Worm (Caenorhabditis elegans) whole organism, young adult: Measurements from ENCODE around the gene C48B4.9.

Experiments
- B0035.1 ChIP-seq: sonication (generic microtip); optimal IDR thresholded peaks from 2 replicates; lab custom pipeline; 2016; ENCODE audit warnings: missing genetic modification characterization, mild to moderate bottlenecking, missing compliant biosample characterization, missing genotype, missing genetic modification reagents
- C06A6.2 ChIP-seq: fragments of 200-800 bp; sonication (Bioruptor generic); conservative IDR thresholded peaks from 2 replicates; pipeline ENCODE4 v1.3.6; 2022; ENCODE audit warnings: missing genetic modification characterization, missing compliant biosample characterization
- C17E4.6 ChIP-seq: fragments of 200-800 bp; sonication (Bioruptor generic); IDR thresholded peaks from 2 replicates; pipeline ENCODE4 v1.3.6; 2022; ENCODE audit warnings: missing genetic modification reagents, missing genetic modification characterization, missing compliant biosample characterization
- F10E7.11 ChIP-seq: sonication (generic microtip); optimal IDR thresholded peaks from 2 replicates; lab custom pipeline; 2017; ENCODE audit warnings: mild to moderate bottlenecking, missing genetic modification characterization, moderate library complexity, missing compliant biosample characterization
- F22D6.2 ChIP-seq: sonication (generic microtip); optimal IDR thresholded peaks from 2 replicates; lab custom pipeline; 2016; ENCODE audit warnings: mild to moderate bottlenecking, missing genetic modification characterization, missing compliant biosample characterization
- F23B12.7 ChIP-seq: sonication (generic microtip); optimal IDR thresholded peaks from 2 replicates; lab custom pipeline; 2017; ENCODE audit warnings: missing genetic modification characterization, mild to moderate bottlenecking, missing compliant biosample characterization, antibody characterized with exemption, moderate library complexity; ENCODE audit not compliant: insufficient read depth
- K11D2.4 ChIP-seq: fragments of 200-800 bp; sonication (Bioruptor generic); IDR thresholded peaks from 2 replicates; pipeline ENCODE4 v1.3.6; 2022; ENCODE audit warnings: missing genetic modification reagents, missing genetic modification characterization, missing compliant biosample characterization
- Y53G8AR.9 ChIP-seq: fragments of 200-800 bp; sonication (Bioruptor generic); conservative IDR thresholded peaks from 2 replicates; pipeline ENCODE4 v1.3.6; 2022; ENCODE audit warnings: missing genetic modification reagents, missing genetic modification characterization, missing compliant biosample characterization
- ama-1 ChIP-seq, 3 experiments: fragments of 150-350 bp in 1 of 3; sonication (generic microtip) in 2 of 3; optimal IDR thresholded peaks; 2 replicates each; lab custom pipeline; 2014 to 2018; ENCODE audit warnings: missing biosample characterization in 2 of 3, missing genetic modification characterization in 2 of 3, missing genetic modification reagents in 2 of 3
- aptf-2 ChIP-seq: fragments of 200-800 bp; sonication (Bioruptor generic); conservative IDR thresholded peaks from 2 replicates; pipeline ENCODE4 v1.3.6; 2022; ENCODE audit warnings: missing genetic modification reagents, missing genetic modification characterization, missing compliant biosample characterization
- atf-7 ChIP-seq: sonication (generic microtip); optimal IDR thresholded peaks from 2 replicates; lab custom pipeline; 2017; ENCODE audit warnings: mild to moderate bottlenecking, missing genetic modification characterization, missing compliant biosample characterization
- athp-1 ChIP-seq: sonication (generic microtip); optimal IDR thresholded peaks from 2 replicates; lab custom pipeline; 2017; ENCODE audit warnings: mild to moderate bottlenecking, missing genetic modification characterization, missing compliant biosample characterization
- attf-3 ChIP-seq: fragments of 200-800 bp; sonication (Bioruptor generic); conservative IDR thresholded peaks from 2 replicates; pipeline ENCODE4 v1.3.6; 2022; ENCODE audit warnings: missing genetic modification reagents, missing genetic modification characterization, missing compliant biosample characterization
- attf-6 ChIP-seq: fragments of 200-800 bp; sonication (Bioruptor generic); IDR thresholded peaks from 2 replicates; pipeline ENCODE4 v1.3.6; 2022; ENCODE audit warnings: missing genetic modification reagents, missing genetic modification characterization, missing compliant biosample characterization
- bed-1 ChIP-seq: fragments of 200-800 bp; sonication (Bioruptor generic); IDR thresholded peaks from 2 replicates; pipeline ENCODE4 v1.3.6; 2022; ENCODE audit warnings: missing genetic modification reagents, missing genetic modification characterization, missing compliant biosample characterization
- ceh-27 ChIP-seq: fragments of 200-800 bp; sonication (Bioruptor generic); optimal IDR thresholded peaks from 2 replicates; lab custom pipeline; 2018; ENCODE audit warnings: mild to moderate bottlenecking, missing genetic modification characterization, moderate library complexity, missing compliant biosample characterization
- ceh-58 ChIP-seq: fragments of 200-800 bp; sonication (Bioruptor generic); IDR thresholded peaks from 2 replicates; pipeline ENCODE4 v1.3.6; 2022; ENCODE audit warnings: missing genetic modification characterization, missing compliant biosample characterization
- chd-7 ChIP-seq: sonication (generic microtip); optimal IDR thresholded peaks from 2 replicates; lab custom pipeline; 2016; ENCODE audit warnings: mild to moderate bottlenecking, missing genetic modification characterization, moderate library complexity, missing compliant biosample characterization
- die-1 ChIP-seq: sonication (generic microtip); optimal IDR thresholded peaks from 2 replicates; lab custom pipeline; 2016; ENCODE audit warnings: missing genotype, mild to moderate bottlenecking, missing genetic modification characterization, missing compliant biosample characterization
- dox-1 ChIP-seq: fragments of 200-800 bp; sonication (Bioruptor generic); IDR thresholded peaks from 2 replicates; pipeline ENCODE4 v1.3.6; 2022; ENCODE audit warnings: missing genetic modification reagents, missing genetic modification characterization, missing compliant biosample characterization
- dpff-1 ChIP-seq: sonication (generic microtip); optimal IDR thresholded peaks from 2 replicates; lab custom pipeline; 2017; ENCODE audit warnings: mild to moderate bottlenecking, missing genetic modification characterization, missing compliant biosample characterization
- ekl-4 ChIP-seq: fragments of 200-800 bp; sonication (Bioruptor generic); IDR thresholded peaks from 2 replicates; pipeline ENCODE4 v1.3.6; 2022; ENCODE audit warnings: missing genetic modification reagents, missing genetic modification characterization, missing compliant biosample characterization
- ets-4 ChIP-seq: fragments of 200-800 bp; sonication (Bioruptor generic); optimal IDR thresholded peaks from 2 replicates; lab custom pipeline; 2018; ENCODE audit warnings: mild to moderate bottlenecking, missing genetic modification characterization, missing compliant biosample characterization
- hlh-26 ChIP-seq: fragments of 200-800 bp; sonication (Bioruptor generic); conservative IDR thresholded peaks from 2 replicates; pipeline ENCODE4 v1.3.6; 2022; ENCODE audit warnings: missing genetic modification reagents, missing genetic modification characterization, missing compliant biosample characterization
- hrde-1 ChIP-seq: sonication (generic microtip); optimal IDR thresholded peaks from 2 replicates; lab custom pipeline; 2016; ENCODE audit warnings: missing genetic modification characterization, mild to moderate bottlenecking, missing compliant biosample characterization, moderate library complexity, missing genotype, missing genetic modification reagents, borderline replicate concordance
- let-607 ChIP-seq, 2 experiments: fragments of 200-800 bp in 1 of 2; sonication (Bioruptor generic) in 1 of 2; sonication (generic microtip) in 1 of 2; optimal IDR thresholded peaks; 2 replicates each; lab custom pipeline; 2016 to 2018; ENCODE audit warnings: mild to moderate bottlenecking in 2 of 2, missing compliant biosample characterization in 2 of 2, missing genetic modification characterization in 2 of 2, moderate library complexity in 2 of 2, missing genotype in 1 of 2
- lin-26 ChIP-seq: fragments of 200-800 bp; sonication (Bioruptor generic); IDR thresholded peaks from 2 replicates; pipeline ENCODE4 v1.3.6; 2022; ENCODE audit warnings: missing genetic modification reagents, missing genetic modification characterization, missing compliant biosample characterization
- lin-35 ChIP-seq, 3 experiments: fragments of 150-350 bp in 2 of 3; sonication (generic microtip) in 1 of 3; optimal IDR thresholded peaks; 2 replicates each; lab custom pipeline; 2014 to 2018; ENCODE audit warnings: missing biosample characterization in 3 of 3, missing genetic modification characterization in 3 of 3, missing genetic modification reagents in 3 of 3
- lin-54 ChIP-seq: fragments of 200-800 bp; sonication (Bioruptor generic); optimal IDR thresholded peaks from 2 replicates; lab custom pipeline; 2018; ENCODE audit warnings: mild to moderate bottlenecking, missing genetic modification characterization, missing compliant biosample characterization
- lir-1 ChIP-seq: fragments of 200-800 bp; sonication (Bioruptor generic); conservative IDR thresholded peaks from 2 replicates; pipeline ENCODE4 v1.3.6; 2022; ENCODE audit warnings: missing genetic modification reagents, missing genetic modification characterization, missing compliant biosample characterization
- lsy-27 ChIP-seq: sonication (generic microtip); optimal IDR thresholded peaks from 2 replicates; lab custom pipeline; 2017; ENCODE audit warnings: missing genetic modification characterization, mild to moderate bottlenecking, missing compliant biosample characterization, antibody characterized with exemption, missing genotype, borderline replicate concordance; ENCODE audit not compliant: insufficient read depth
- madf-6 ChIP-seq: fragments of 200-800 bp; sonication (Bioruptor generic); IDR thresholded peaks from 2 replicates; pipeline ENCODE4 v1.3.6; 2022; ENCODE audit warnings: missing genetic modification reagents, missing genetic modification characterization, missing compliant biosample characterization
- madf-8 ChIP-seq: fragments of 200-800 bp; sonication (Bioruptor generic); conservative IDR thresholded peaks from 2 replicates; pipeline ENCODE4 v1.3.6; 2022; ENCODE audit warnings: missing genetic modification reagents, missing genetic modification characterization, missing compliant biosample characterization
- nfya-1 ChIP-seq: sonication (generic microtip); optimal IDR thresholded peaks from 2 replicates; lab custom pipeline; 2017; ENCODE audit warnings: antibody characterized with exemption, missing compliant biosample characterization, missing genetic modification characterization, borderline replicate concordance; ENCODE audit not compliant: insufficient read depth
- nfyb-1 ChIP-seq: fragments of 200-800 bp; sonication (Bioruptor generic); IDR thresholded peaks from 2 replicates; pipeline ENCODE4 v1.3.6; 2022; ENCODE audit warnings: missing genetic modification reagents, missing genetic modification characterization, missing compliant biosample characterization
- nhr-179 ChIP-seq: sonication (generic microtip); optimal IDR thresholded peaks from 2 replicates; lab custom pipeline; 2016; ENCODE audit warnings: mild to moderate bottlenecking, missing genetic modification characterization, missing compliant biosample characterization
- rcor-1 ChIP-seq: fragments of 200-800 bp; sonication (Bioruptor generic); IDR thresholded peaks from 2 replicates; pipeline ENCODE4 v1.3.6; 2022; ENCODE audit warnings: missing genetic modification reagents, missing genetic modification characterization, missing compliant biosample characterization
- rpc-1 ChIP-seq, 2 experiments: fragments of 150-350 bp in 1 of 2; sonication (generic microtip) in 1 of 2; optimal IDR thresholded peaks; 2 replicates each; lab custom pipeline; 2014 to 2018; ENCODE audit warnings: missing biosample characterization in 1 of 2, missing genetic modification characterization in 1 of 2, missing genetic modification reagents in 1 of 2, missing genotype in 1 of 2
- sea-2 ChIP-seq: fragments of 200-800 bp; sonication (Bioruptor generic); IDR thresholded peaks from 2 replicates; pipeline ENCODE4 v1.3.6; 2022; ENCODE audit warnings: missing genetic modification characterization, missing compliant biosample characterization
- somi-1 ChIP-seq: fragments of 200-800 bp; sonication (Bioruptor generic); optimal IDR thresholded peaks from 2 replicates; lab custom pipeline; 2018; ENCODE audit warnings: mild to moderate bottlenecking, missing genetic modification characterization, missing compliant biosample characterization
- sptf-2 ChIP-seq: fragments of 200-800 bp; sonication (Bioruptor generic); optimal IDR thresholded peaks from 2 replicates; lab custom pipeline; 2018; ENCODE audit warnings: mild to moderate bottlenecking, missing genetic modification characterization, missing compliant biosample characterization
- tlf-1 ChIP-seq: fragments of 200-800 bp; sonication (Bioruptor generic); optimal IDR thresholded peaks from 2 replicates; lab custom pipeline; 2018; ENCODE audit warnings: mild to moderate bottlenecking, missing genetic modification characterization, missing compliant biosample characterization
- zfh-2 ChIP-seq: fragments of 200-800 bp; sonication (Bioruptor generic); conservative IDR thresholded peaks from 2 replicates; pipeline ENCODE4 v1.3.6; 2022; ENCODE audit warnings: missing genetic modification reagents, missing genetic modification characterization, missing compliant biosample characterization
- ztf-18 ChIP-seq: sonication (generic microtip); optimal IDR thresholded peaks from 2 replicates; lab custom pipeline; 2016; ENCODE audit warnings: missing genotype, mild to moderate bottlenecking, missing genetic modification characterization, missing compliant biosample characterization
- ztf-26 ChIP-seq: sonication (generic microtip); optimal IDR thresholded peaks from 2 replicates; lab custom pipeline; 2017; ENCODE audit warnings: missing genetic modification characterization, missing compliant biosample characterization
- ztf-28 ChIP-seq: fragments of 200-800 bp; sonication (Bioruptor generic); IDR thresholded peaks from 2 replicates; pipeline ENCODE4 v1.3.6; 2022; ENCODE audit warnings: missing genetic modification reagents, missing genetic modification characterization, missing compliant biosample characterization

Gene C48B4.9

DNA sequence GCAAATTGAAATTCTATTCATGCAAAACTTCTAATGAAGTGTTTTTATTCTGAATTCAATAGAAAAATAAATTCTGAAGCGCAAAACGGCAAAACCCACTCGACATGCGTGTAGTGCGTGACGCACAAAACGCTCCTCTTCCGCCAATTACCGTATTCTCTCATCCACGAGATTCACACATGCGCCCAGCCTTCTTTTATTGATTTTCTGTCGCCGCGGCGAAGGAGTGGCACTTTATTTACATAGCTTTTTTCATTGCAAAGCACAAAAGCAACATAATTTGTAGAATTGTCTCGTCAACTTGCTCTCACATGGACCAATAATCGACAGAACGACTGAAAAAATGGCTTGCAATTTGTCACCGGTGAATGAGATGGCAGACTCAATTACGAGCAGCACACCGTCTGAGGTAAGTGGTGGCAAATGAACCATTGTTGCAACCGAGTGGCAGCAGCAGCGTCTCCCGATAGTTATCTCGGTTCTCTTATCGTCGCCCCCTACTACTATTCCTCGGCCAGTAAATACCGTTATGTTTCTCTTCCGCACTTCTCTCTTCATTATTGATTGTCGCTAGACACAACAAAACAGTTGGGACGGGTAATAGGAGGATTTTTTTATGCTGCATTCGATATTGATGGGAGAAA lies 17.0 kb downstream of the C48B4.9 start, which contains the start of gene unc-16 (continued):
- TF ChIP-seq lin-54 (GFP tag; lab: Kevin White, UChicago) (peak; percentile 72), F22D6.2 (tag; lab: Kevin White, UChicago) (no peak), C06A6.2 (GFP tag; lab: Robert Waterston, UW) (0 out of 2 replicates have a peak, but pooled peaks have one; percentile 31), B0035.1 (tag; lab: Kevin White, UChicago) (no peak), madf-8 (peak; percentile 40), somi-1 (GFP tag; lab: Kevin White, UChicago) (no peak), sptf-2 (GFP tag; lab: Kevin White, UChicago) (no peak), ama-1 (optimal IDR thresholded peaks at IDR 0.05; lab: Kevin White, UChicago) (peak; percentile 25), ama-1 (GFP tag; optimal IDR thresholded peaks at IDR 0.05; lab: Kevin White, UChicago) (no peak), lin-35 (GFP tag; optimal IDR thresholded peaks at IDR 0.05; lab: Kevin White, UChicago) (peak in 1 of 3 experiments; percentile 82), chd-7 (tag; lab: Kevin White, UChicago) (no peak), rpc-1 (optimal IDR thresholded peaks at IDR 0.05; lab: Kevin White, UChicago) (peak; percentile 13), rpc-1 (tag; optimal IDR thresholded peaks at IDR 0.05; lab: Kevin White, UChicago) (no peak), let-607 (tag; optimal IDR thresholded peaks at IDR 0.05; lab: Kevin White, UChicago) (peak; percentile 51 to 58), ekl-4 (GFP tag; lab: Robert Waterston, UW) (peak; percentile 84), ceh-58 (no peak), zfh-2 (GFP tag; lab: Robert Waterston, UW) (peak; percentile 63; the same call in 1 of the 2 replicates), C17E4.6 (GFP tag; lab: Robert Waterston, UW) (0 out of 2 replicates have a peak, but pooled peaks have one; percentile 36), ceh-27 (GFP tag; lab: Kevin White, UChicago) (peak; percentile 88), hlh-26 (no peak), bed-1 (no peak), rcor-1 (GFP tag; lab: Robert Waterston, UW) (peak; percentile 35; the same call in 1 of the 2 replicates), lin-26 (GFP tag; lab: Robert Waterston, UW) (peak; percentile 26; the same call in 1 of the 2 replicates), F23B12.7 (tag; lab: Kevin White, UChicago) (no peak), ets-4 (no peak), hrde-1 (tag; lab: Kevin White, UChicago) (no peak), F10E7.11 (no peak), nfyb-1 (peak; percentile 85; the same call in 1 of the 2 replicates), dox-1 (peak; percentile 80), tlf-1 (GFP tag; lab: Kevin White, UChicago) (peak; percentile 28), ztf-28 (GFP tag; lab: Robert Waterston, UW) (no peak), ztf-26 (tag; lab: Kevin White, UChicago) (peak; percentile 47), die-1 (tag; lab: Kevin White, UChicago) (no peak), nfya-1 (tag; lab: Kevin White, UChicago) (no peak), sea-2 (GFP tag; lab: Robert Waterston, UW) (no peak), aptf-2 (GFP tag; lab: Robert Waterston, UW) (no peak), K11D2.4 (GFP tag; lab: Robert Waterston, UW) (peak; percentile 87), athp-1 (tag; lab: Kevin White, UChicago) (peak; percentile 62), Y53G8AR.9 (0 out of 2 replicates have a peak, but pooled peaks have one; percentile 17), lsy-27 (tag; lab: Kevin White, UChicago) (no peak), dpff-1 (tag; lab: Kevin White, UChicago) (no peak), madf-6 (GFP tag; lab: Robert Waterston, UW) (no peak; the same call in 1 of the 2 replicates), lir-1 (no peak), attf-3 (GFP tag; lab: Robert Waterston, UW) (peak; percentile 59), ztf-18 (tag; lab: Kevin White, UChicago) (peak; percentile 54), attf-6 (GFP tag; lab: Robert Waterston, UW) (no peak), atf-7 (tag; lab: Kevin White, UChicago) (no peak), nhr-179 (no peak)
